Worm (Caenorhabditis elegans) whole organism, young adult: Measurements from ENCODE around the gene C30G7.3.

Experiments
- C17E4.6 ChIP-seq: fragments of 200-800 bp; sonication (Bioruptor generic); IDR thresholded peaks from 2 replicates; pipeline ENCODE4 v1.3.6; 2022; ENCODE audit warnings: missing genetic modification reagents, missing genetic modification characterization, missing compliant biosample characterization
- D2030.7 ChIP-seq: fragments of 200-800 bp; sonication (Bioruptor generic); IDR thresholded peaks from 2 replicates; pipeline ENCODE4 v1.3.6; 2022; ENCODE audit warnings: missing genetic modification reagents, missing genetic modification characterization, missing compliant biosample characterization
- F22D6.2 ChIP-seq: sonication (generic microtip); optimal IDR thresholded peaks from 2 replicates; lab custom pipeline; 2016; ENCODE audit warnings: mild to moderate bottlenecking, missing genetic modification characterization, missing compliant biosample characterization
- F39B2.1 ChIP-seq: fragments of 200-800 bp; sonication (Bioruptor generic); IDR thresholded peaks from 2 replicates; pipeline ENCODE4 v1.3.6; 2022; ENCODE audit warnings: missing genetic modification reagents, missing genetic modification characterization, missing compliant biosample characterization
- F52B5.7 ChIP-seq: sonication (generic microtip); optimal IDR thresholded peaks from 2 replicates; lab custom pipeline; 2016; ENCODE audit warnings: mild to moderate bottlenecking, missing genetic modification characterization, missing compliant biosample characterization
- F57C9.4 ChIP-seq: sonication (generic microtip); optimal IDR thresholded peaks from 2 replicates; lab custom pipeline; 2017; ENCODE audit warnings: mild to moderate bottlenecking, missing genetic modification characterization, missing compliant biosample characterization
- K12H6.12 ChIP-seq: fragments of 200-800 bp; sonication (Bioruptor generic); optimal IDR thresholded peaks from 2 replicates; lab custom pipeline; 2018; ENCODE audit warnings: mild to moderate bottlenecking, missing genetic modification characterization, missing compliant biosample characterization
- Y53F4B.3 ChIP-seq: fragments of 200-800 bp; sonication (Bioruptor generic); IDR thresholded peaks from 2 replicates; pipeline ENCODE4 v1.3.6; 2022; ENCODE audit warnings: missing genetic modification reagents, missing genetic modification characterization, missing compliant biosample characterization
- Y56A3A.18 ChIP-seq: fragments of 200-800 bp; sonication (Bioruptor generic); IDR thresholded peaks from 2 replicates; pipeline ENCODE4 v1.3.6; 2022; ENCODE audit warnings: missing genetic modification reagents, missing genetic modification characterization, missing compliant biosample characterization
- Y79H2A.3 ChIP-seq: fragments of 200-800 bp; sonication (Bioruptor generic); conservative IDR thresholded peaks from 2 replicates; pipeline ENCODE4 v1.3.6; 2022; ENCODE audit warnings: missing genetic modification reagents, missing genetic modification characterization, missing compliant biosample characterization
- atf-7 ChIP-seq: sonication (generic microtip); optimal IDR thresholded peaks from 2 replicates; lab custom pipeline; 2017; ENCODE audit warnings: mild to moderate bottlenecking, missing genetic modification characterization, missing compliant biosample characterization
- ccch-3 ChIP-seq: fragments of 200-800 bp; sonication (Bioruptor generic); optimal IDR thresholded peaks from 2 replicates; lab custom pipeline; 2018; ENCODE audit warnings: mild to moderate bottlenecking, missing genetic modification characterization, missing compliant biosample characterization
- cebp-2 ChIP-seq: fragments of 200-800 bp; sonication (Bioruptor generic); IDR thresholded peaks from 2 replicates; pipeline ENCODE4 v1.3.6; 2022; ENCODE audit warnings: missing genetic modification characterization, missing compliant biosample characterization
- ceh-58 ChIP-seq: fragments of 200-800 bp; sonication (Bioruptor generic); IDR thresholded peaks from 2 replicates; pipeline ENCODE4 v1.3.6; 2022; ENCODE audit warnings: missing genetic modification characterization, missing compliant biosample characterization
- chd-7 ChIP-seq: sonication (generic microtip); optimal IDR thresholded peaks from 2 replicates; lab custom pipeline; 2016; ENCODE audit warnings: mild to moderate bottlenecking, missing genetic modification characterization, moderate library complexity, missing compliant biosample characterization
- dpl-1 ChIP-seq: fragments of 150-350 bp; optimal IDR thresholded peaks from 2 replicates; lab custom pipeline; 2014; ENCODE audit warnings: missing biosample characterization, missing genetic modification reagents, missing genetic modification characterization
- efl-1 ChIP-seq: fragments of 150-350 bp; optimal IDR thresholded peaks from 2 replicates; lab custom pipeline; 2014; ENCODE audit warnings: missing biosample characterization, missing genetic modification reagents, missing genetic modification characterization
- egl-44 ChIP-seq: fragments of 200-800 bp; sonication (Bioruptor generic); IDR thresholded peaks from 2 replicates; pipeline ENCODE4 v1.3.6; 2022; ENCODE audit warnings: missing genetic modification reagents, missing genetic modification characterization, missing compliant biosample characterization
- egrh-3 ChIP-seq: fragments of 200-800 bp; sonication (Bioruptor generic); IDR thresholded peaks from 2 replicates; pipeline ENCODE4 v1.3.6; 2022; ENCODE audit warnings: missing genetic modification reagents, missing genetic modification characterization, missing compliant biosample characterization
- hmg-20 ChIP-seq: fragments of 200-800 bp; sonication (Bioruptor generic); IDR thresholded peaks from 2 replicates; pipeline ENCODE4 v1.3.6; 2022; ENCODE audit warnings: missing genetic modification reagents, missing genetic modification characterization, missing compliant biosample characterization
- hsf-1 ChIP-seq: fragments of 200-800 bp; sonication (Bioruptor generic); IDR thresholded peaks from 2 replicates; pipeline ENCODE4 v1.3.6; 2022; ENCODE audit warnings: missing genetic modification reagents, missing genetic modification characterization, missing compliant biosample characterization
- lin-40 ChIP-seq: sonication (generic microtip); optimal IDR thresholded peaks from 2 replicates; lab custom pipeline; 2016; ENCODE audit warnings: missing genetic modification characterization, mild to moderate bottlenecking, missing compliant biosample characterization, missing genotype, missing genetic modification reagents
- madf-10 ChIP-seq: sonication (generic microtip); optimal IDR thresholded peaks from 2 replicates; lab custom pipeline; 2016; ENCODE audit warnings: mild to moderate bottlenecking, missing genetic modification characterization, missing compliant biosample characterization
- madf-3 ChIP-seq: fragments of 200-800 bp; sonication (Bioruptor generic); IDR thresholded peaks from 2 replicates; pipeline ENCODE4 v1.3.6; 2022; ENCODE audit warnings: missing genetic modification reagents, missing genetic modification characterization, missing compliant biosample characterization
- madf-6 ChIP-seq: fragments of 200-800 bp; sonication (Bioruptor generic); IDR thresholded peaks from 2 replicates; pipeline ENCODE4 v1.3.6; 2022; ENCODE audit warnings: missing genetic modification reagents, missing genetic modification characterization, missing compliant biosample characterization
- mes-4 ChIP-seq: sonication (generic microtip); optimal IDR thresholded peaks from 2 replicates; lab custom pipeline; 2016; ENCODE audit warnings: missing genotype, missing genetic modification characterization, missing compliant biosample characterization
- nhr-120 ChIP-seq: fragments of 200-800 bp; sonication (Bioruptor generic); IDR thresholded peaks from 2 replicates; pipeline ENCODE4 v1.3.6; 2022; ENCODE audit warnings: missing genetic modification characterization, missing compliant biosample characterization
- nhr-90 ChIP-seq: sonication (generic microtip); optimal IDR thresholded peaks from 2 replicates; lab custom pipeline; 2016; ENCODE audit warnings: missing genotype, mild to moderate bottlenecking, missing genetic modification characterization, missing compliant biosample characterization
- pha-4 ChIP-seq: fragments of 150-350 bp; sonication (generic microtip); optimal IDR thresholded peaks from 2 replicates; lab custom pipeline; 2014; ENCODE audit warnings: missing biosample characterization, missing genetic modification reagents, missing genetic modification characterization
- rpc-1 ChIP-seq, 2 experiments: fragments of 150-350 bp in 1 of 2; sonication (generic microtip) in 1 of 2; optimal IDR thresholded peaks; 2 replicates each; lab custom pipeline; 2014 to 2018; ENCODE audit warnings: missing biosample characterization in 1 of 2, missing genetic modification characterization in 1 of 2, missing genetic modification reagents in 1 of 2, missing genotype in 1 of 2
- snpc-4 ChIP-seq, 5 experiments: fragments of 150-350 bp in 1 of 5; sonication (generic microtip) in 4 of 5; optimal IDR thresholded peaks; 2 replicates each; lab custom pipeline; 2014 to 2018; ENCODE audit warnings: missing genetic modification characterization in 5 of 5, missing biosample characterization in 3 of 5, antibody characterized with exemption in 2 of 5, mild to moderate bottlenecking in 2 of 5, missing compliant biosample characterization in 2 of 5, missing genotype in 2 of 5, moderate library complexity in 2 of 5, missing genetic modification reagents in 1 of 5
- tbx-9 ChIP-seq: sonication (generic microtip); optimal IDR thresholded peaks from 2 replicates; lab custom pipeline; 2016; ENCODE audit warnings: borderline replicate concordance, missing genetic modification characterization, inconsistent platforms, missing compliant biosample characterization
- zfh-2 ChIP-seq: fragments of 200-800 bp; sonication (Bioruptor generic); conservative IDR thresholded peaks from 2 replicates; pipeline ENCODE4 v1.3.6; 2022; ENCODE audit warnings: missing genetic modification reagents, missing genetic modification characterization, missing compliant biosample characterization
- zim-3 ChIP-seq: sonication (generic microtip); optimal IDR thresholded peaks from 2 replicates; lab custom pipeline; 2017; ENCODE audit warnings: mild to moderate bottlenecking, missing genetic modification characterization, moderate library complexity, missing compliant biosample characterization

Gene C30G7.3

DNA sequence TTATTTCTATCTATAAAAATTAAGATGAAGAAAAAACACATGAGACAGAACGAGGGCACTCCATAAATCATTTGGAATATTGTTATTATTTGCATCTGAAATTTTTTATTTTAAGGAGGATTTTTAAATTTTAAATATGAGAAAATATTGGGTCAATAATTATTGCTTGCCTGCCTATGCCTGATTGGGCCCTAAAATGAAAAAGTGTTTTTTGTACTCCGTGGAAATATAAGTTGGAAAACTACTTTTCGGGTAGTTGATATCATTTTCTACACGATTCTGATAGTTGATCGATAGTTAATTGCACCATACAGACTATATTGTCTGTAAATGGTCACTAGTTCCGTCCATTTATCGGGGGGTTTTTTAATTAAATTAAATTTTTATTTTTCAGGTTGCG is 17.3 kb downstream of the C30G7.3 start, which contains the start of gene srg-55:
Gene srg-55, minus strand, starts transcription at position 101 of the 400 bp plus-strand sequence.
- TF ChIP-seq D2030.7 (GFP tag; lab: Robert Waterston, UW) (no peak), efl-1 (no peak), hsf-1 (GFP tag; lab: Robert Waterston, UW) (no peak), tbx-9 (tag; lab: Kevin White, UChicago) (no peak), Y53F4B.3 (GFP tag; lab: Robert Waterston, UW) (no peak), F57C9.4 (tag; lab: Kevin White, UChicago) (no peak), snpc-4 (GFP tag; optimal IDR thresholded peaks at IDR 0.05; lab: Kevin White, UChicago) (no peak), snpc-4 (tag; optimal IDR thresholded peaks at IDR 0.05; lab: Kevin White, UChicago) (no peak), ccch-3 (no peak), madf-6 (GFP tag; lab: Robert Waterston, UW) (no peak), cebp-2 (no peak), egrh-3 (GFP tag; lab: Robert Waterston, UW) (no peak), lin-40 (no peak), Y79H2A.3 (GFP tag; lab: Robert Waterston, UW) (no peak), mes-4 (tag; lab: Kevin White, UChicago) (no peak), chd-7 (tag; lab: Kevin White, UChicago) (no peak), egl-44 (GFP tag; lab: Robert Waterston, UW) (no peak), atf-7 (tag; lab: Kevin White, UChicago) (no peak), hmg-20 (GFP tag; lab: Robert Waterston, UW) (no peak)

- TF ChIP-seq rpc-1 (optimal IDR thresholded peaks at IDR 0.05; lab: Kevin White, UChicago) (no peak), rpc-1 (tag; optimal IDR thresholded peaks at IDR 0.05; lab: Kevin White, UChicago) (no peak), C17E4.6 (GFP tag; lab: Robert Waterston, UW) (no peak), zfh-2 (GFP tag; lab: Robert Waterston, UW) (no peak), ceh-58 (GFP tag; lab: Robert Waterston, UW) (no peak), madf-3 (GFP tag; lab: Robert Waterston, UW) (no peak), madf-10 (tag; lab: Kevin White, UChicago) (no peak), atf-7 (tag; lab: Kevin White, UChicago) (no peak), hsf-1 (GFP tag; lab: Robert Waterston, UW) (no peak), F52B5.7 (tag; lab: Kevin White, UChicago) (no peak), snpc-4 (GFP tag; optimal IDR thresholded peaks at IDR 0.05; lab: Kevin White, UChicago) (no peak), snpc-4 (tag; optimal IDR thresholded peaks at IDR 0.05; lab: Kevin White, UChicago) (no peak)
- TF ChIP-seq, all 124 proteins: peak for 0
Observed at ce11 chrV:14924104-14924503, 21.4 kb downstream of the C30G7.3 start, which contains the start of gene srg-54. Gene srg-54 (minus strand): TSS chrV:14924204.

- TF ChIP-seq dpl-1 (GFP tag; lab: Kevin White, UChicago) = no peak
- TF ChIP-seq C17E4.6 (GFP tag; lab: Robert Waterston, UW) = no peak
- no peak for TF ChIP-seq zim-3 (tag; lab: Kevin White, UChicago)
- no peak for TF ChIP-seq ccch-3
- no peak for TF ChIP-seq nhr-90
- TF ChIP-seq K12H6.12 (tag; lab: Kevin White, UChicago) = no peak
- TF ChIP-seq nhr-120 (GFP tag; lab: Robert Waterston, UW) = no peak
- TF ChIP-seq pha-4 (tag; lab: Kevin White, UChicago) = no peak
- no peak for TF ChIP-seq hmg-20 (GFP tag; lab: Robert Waterston, UW)
- TF ChIP-seq, all 124 proteins: peak for 0
Observed at ce11 chrV:14921509-14921908, 24.0 kb downstream of the C30G7.3 start, which contains the start of gene zmp-4. Gene zmp-4 (minus strand): TSS chrV:14921609.

DNA sequence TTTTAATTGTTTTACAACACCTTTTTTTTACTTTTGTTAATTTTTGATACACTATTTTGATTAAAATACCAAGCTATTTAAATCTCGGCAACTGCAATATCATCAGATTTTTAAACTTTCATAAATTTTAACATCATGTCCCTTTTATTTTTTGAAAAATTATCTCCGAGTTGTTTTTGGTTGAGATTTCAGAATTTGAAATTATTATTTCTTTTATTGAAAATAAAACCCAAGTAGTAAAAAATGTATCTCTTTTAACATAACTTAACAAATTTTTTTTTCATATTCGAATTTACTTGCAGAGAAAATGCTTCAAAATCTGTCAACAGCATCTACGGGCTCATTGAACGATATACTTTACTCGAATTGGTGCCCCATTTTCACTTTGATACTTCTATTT is 29.9 kb downstream of the C30G7.3 start, which contains the start of gene H12D21.11:
Gene H12D21.11, plus strand, starts transcription at position 301 of the 400 bp plus-strand sequence.
- no peak for TF ChIP-seq Y53F4B.3 (GFP tag; lab: Robert Waterston, UW)
- TF ChIP-seq cebp-2 = no peak
- no peak for TF ChIP-seq F22D6.2 (tag; lab: Kevin White, UChicago)
- no peak for TF ChIP-seq nhr-120 (GFP tag; lab: Robert Waterston, UW)
- no peak for TF ChIP-seq snpc-4 (GFP tag; optimal IDR thresholded peaks at IDR 0.05; lab: Kevin White, UChicago)
- TF ChIP-seq snpc-4 (tag; optimal IDR thresholded peaks at IDR 0.05; lab: Kevin White, UChicago) = no peak
- no peak for TF ChIP-seq Y56A3A.18 (GFP tag; lab: Robert Waterston, UW)
- TF ChIP-seq F39B2.1 (GFP tag; lab: Robert Waterston, UW) = no peak
- TF ChIP-seq dpl-1 (GFP tag; lab: Kevin White, UChicago) = no peak
